Fruit fly (Drosophila melanogaster) whole organism, prepupa: Measurements from ENCODE around the gene CG45486.

Experiments used
- Blimp-1 ChIP-seq: fragments of 200-800 bp; sonication (Bioruptor generic); optimal IDR thresholded peaks from 3 replicates; lab custom pipeline; 2017; ENCODE audit warnings: missing biosample characterization, missing genetic modification characterization, mild to moderate bottlenecking, moderate library complexity, missing genetic modification reagents
- CG10631 ChIP-seq: fragments of 200-800 bp; sonication (Bioruptor generic); optimal IDR thresholded peaks from 2 replicates; lab custom pipeline; 2016; ENCODE audit warnings: missing biosample characterization, missing genetic modification characterization
- CG10669 ChIP-seq: fragments of 200-800 bp; sonication (Bioruptor generic); optimal IDR thresholded peaks from 3 replicates; lab custom pipeline; 2018; ENCODE audit warnings: missing biosample characterization, mild to moderate bottlenecking, missing genetic modification characterization, moderate library complexity
- CG11294 ChIP-seq: fragments of 200-800 bp; sonication (Bioruptor generic); IDR thresholded peaks from 2 replicates; pipeline ENCODE4 v1.3.6; 2022; ENCODE audit warnings: missing biosample characterization, missing genetic modification characterization
- CG11762 ChIP-seq: fragments of 200-800 bp; sonication (Bioruptor generic); optimal IDR thresholded peaks from 3 replicates; lab custom pipeline; 2016; ENCODE audit warnings: missing biosample characterization, missing genetic modification characterization; ENCODE audit not compliant: insufficient read depth
- CG11902 ChIP-seq: fragments of 200-800 bp; sonication (Bioruptor generic); optimal IDR thresholded peaks from 3 replicates; lab custom pipeline; 2016; ENCODE audit warnings: missing biosample characterization, missing genetic modification characterization
- CG15336 ChIP-seq: fragments of 200-800 bp; sonication (Bioruptor generic); IDR thresholded peaks from 2 replicates; pipeline ENCODE4 v1.3.6; 2022; ENCODE audit warnings: missing biosample characterization, missing genetic modification characterization
- CG1621 ChIP-seq: fragments of 200-800 bp; sonication (Bioruptor generic); optimal IDR thresholded peaks from 3 replicates; lab custom pipeline; 2018; ENCODE audit warnings: missing biosample characterization, mild to moderate bottlenecking, missing genetic modification characterization
- CG16779 ChIP-seq: fragments of 200-800 bp; sonication (Bioruptor generic); optimal IDR thresholded peaks from 3 replicates; lab custom pipeline; 2017; ENCODE audit warnings: missing biosample characterization, mild to moderate bottlenecking, missing genetic modification characterization
- CG31627 ChIP-seq: fragments of 200-800 bp; sonication (Bioruptor generic); optimal IDR thresholded peaks from 3 replicates; lab custom pipeline; 2016; ENCODE audit warnings: missing biosample characterization, missing genetic modification characterization
- CG32006 ChIP-seq: fragments of 200-800 bp; sonication (Bioruptor generic); optimal IDR thresholded peaks from 3 replicates; lab custom pipeline; 2017; ENCODE audit warnings: missing biosample characterization, mild to moderate bottlenecking, missing genetic modification characterization
- CG4318 ChIP-seq: fragments of 200-800 bp; sonication (Bioruptor generic); optimal IDR thresholded peaks from 3 replicates; lab custom pipeline; 2017; ENCODE audit warnings: missing biosample characterization, mild to moderate bottlenecking, missing genetic modification characterization
- CG6163 ChIP-seq: fragments of 200-800 bp; sonication (Bioruptor generic); IDR thresholded peaks from 3 replicates; pipeline ENCODE4 v1.3.6; 2022; ENCODE audit warnings: missing biosample characterization, missing genetic modification characterization
- CG6276 ChIP-seq: fragments of 200-800 bp; sonication (Bioruptor generic); optimal IDR thresholded peaks from 2 replicates; lab custom pipeline; 2017; ENCODE audit warnings: missing biosample characterization, mild to moderate bottlenecking, missing genetic modification characterization
- CG6808 ChIP-seq: fragments of 200-800 bp; sonication (Bioruptor generic); optimal IDR thresholded peaks from 3 replicates; lab custom pipeline; 2017; ENCODE audit warnings: missing biosample characterization, missing genetic modification characterization, mild to moderate bottlenecking, moderate library complexity, missing genetic modification reagents
- CG6854 ChIP-seq: fragments of 200-800 bp; sonication (Bioruptor generic); optimal IDR thresholded peaks from 2 replicates; lab custom pipeline; 2017; ENCODE audit warnings: missing biosample characterization, mild to moderate bottlenecking, missing genetic modification characterization
- CG7368 ChIP-seq: fragments of 200-800 bp; sonication (Bioruptor generic); optimal IDR thresholded peaks from 3 replicates; lab custom pipeline; 2016; ENCODE audit warnings: missing biosample characterization, missing genetic modification characterization
- CG8119 ChIP-seq: fragments of 200-800 bp; sonication (Bioruptor generic); IDR thresholded peaks from 3 replicates; pipeline ENCODE4 v1.3.6; 2022; ENCODE audit warnings: missing biosample characterization, missing genetic modification characterization
- Eip75B ChIP-seq: fragments of 200-800 bp; sonication (Bioruptor generic); optimal IDR thresholded peaks from 3 replicates; lab custom pipeline; 2016; ENCODE audit warnings: missing biosample characterization, missing genetic modification characterization
- Eip78C ChIP-seq: fragments of 200-800 bp; sonication (Bioruptor generic); peaks from one replicate; lab custom pipeline; 2016; ENCODE audit warnings: missing biosample characterization, missing genetic modification characterization
- Ets96B ChIP-seq: fragments of 200-800 bp; optimal IDR thresholded peaks from 2 replicates; lab custom pipeline; 2019; ENCODE audit warnings: missing biosample characterization, mild to moderate bottlenecking, missing genetic modification characterization, moderate library complexity
- Gug ChIP-seq: fragments of 200-800 bp; sonication (Bioruptor generic); IDR thresholded peaks from 2 replicates; pipeline ENCODE4 v1.3.6; 2022; ENCODE audit warnings: missing biosample characterization, missing genetic modification characterization
- Hr38 ChIP-seq: sonication (Bioruptor generic); optimal IDR thresholded peaks from 2 replicates; lab custom pipeline; 2016; ENCODE audit warnings: missing biosample characterization, missing genetic modification characterization
- Hr39 ChIP-seq: fragments of 200-800 bp; sonication (Bioruptor generic); optimal IDR thresholded peaks from 2 replicates; lab custom pipeline; 2016; ENCODE audit warnings: missing biosample characterization, missing genetic modification characterization
- Hr4 ChIP-seq: fragments of 200-800 bp; sonication (Bioruptor generic); optimal IDR thresholded peaks from 3 replicates; lab custom pipeline; 2016; ENCODE audit warnings: missing biosample characterization, missing genetic modification characterization
- Lpt ChIP-seq: fragments of 200-800 bp; sonication (Bioruptor generic); optimal IDR thresholded peaks from 3 replicates; lab custom pipeline; 2016; ENCODE audit warnings: missing biosample characterization, missing genetic modification characterization
- Met ChIP-seq: fragments of 200-800 bp; sonication (Bioruptor generic); optimal IDR thresholded peaks from 3 replicates; lab custom pipeline; 2016; ENCODE audit warnings: missing biosample characterization, missing genetic modification characterization
- OdsH ChIP-seq: fragments of 200-800 bp; sonication (Bioruptor generic); optimal IDR thresholded peaks from 3 replicates; lab custom pipeline; 2016; ENCODE audit warnings: missing biosample characterization, missing genetic modification characterization
- Smox ChIP-seq: fragments of 200-800 bp; sonication (Bioruptor generic); optimal IDR thresholded peaks from 3 replicates; lab custom pipeline; 2016; ENCODE audit warnings: missing biosample characterization, missing genetic modification characterization
- Sox102F ChIP-seq: fragments of 200-800 bp; sonication (Bioruptor generic); optimal IDR thresholded peaks from 2 replicates; lab custom pipeline; 2016; ENCODE audit warnings: missing biosample characterization, mild to moderate bottlenecking, missing genetic modification characterization
- Sox14 ChIP-seq: fragments of 200-800 bp; sonication (Bioruptor generic); optimal IDR thresholded peaks from 3 replicates; lab custom pipeline; 2016; ENCODE audit warnings: missing biosample characterization, missing genetic modification characterization
- Sox15 ChIP-seq: fragments of 200-800 bp; sonication (Bioruptor generic); optimal IDR thresholded peaks from 3 replicates; lab custom pipeline; 2016; ENCODE audit warnings: missing biosample characterization, missing genetic modification characterization
- achi ChIP-seq: fragments of 200-800 bp; sonication (Bioruptor generic); optimal IDR thresholded peaks from 3 replicates; lab custom pipeline; 2016; ENCODE audit warnings: missing biosample characterization, missing genetic modification characterization
- acj6 ChIP-seq: fragments of 200-800 bp; sonication (Bioruptor generic); optimal IDR thresholded peaks from 3 replicates; lab custom pipeline; 2016; ENCODE audit warnings: missing biosample characterization, missing genetic modification characterization
- cyc ChIP-seq: fragments of 200-800 bp; sonication (Bioruptor generic); optimal IDR thresholded peaks from 3 replicates; lab custom pipeline; 2016; ENCODE audit warnings: missing biosample characterization, missing genetic modification characterization
- dsx ChIP-seq: fragments of 200-800 bp; optimal IDR thresholded peaks from 3 replicates; lab custom pipeline; 2019; ENCODE audit warnings: missing biosample characterization, mild to moderate bottlenecking, missing genetic modification characterization, moderate library complexity; ENCODE audit not compliant: poor library complexity, severe bottlenecking
- esn ChIP-seq: fragments of 200-800 bp; sonication (Bioruptor generic); optimal IDR thresholded peaks from 2 replicates; lab custom pipeline; 2016; ENCODE audit warnings: missing biosample characterization, mild to moderate bottlenecking, missing genetic modification characterization, moderate library complexity
- fd59A ChIP-seq: fragments of 200-800 bp; sonication (Bioruptor generic); optimal IDR thresholded peaks from 2 replicates; lab custom pipeline; 2017; ENCODE audit warnings: missing biosample characterization, mild to moderate bottlenecking, missing genetic modification characterization, missing genetic modification reagents
- fd85E ChIP-seq: fragments of 200-800 bp; sonication (Bioruptor generic); optimal IDR thresholded peaks from 3 replicates; lab custom pipeline; 2016; ENCODE audit warnings: missing biosample characterization, missing genetic modification characterization
- lz ChIP-seq: fragments of 200-800 bp; sonication (Bioruptor generic); optimal IDR thresholded peaks from 3 replicates; lab custom pipeline; 2016; ENCODE audit warnings: missing biosample characterization, missing genetic modification characterization
- net ChIP-seq: fragments of 200-800 bp; sonication (Bioruptor generic); optimal IDR thresholded peaks from 3 replicates; lab custom pipeline; 2016; ENCODE audit warnings: missing biosample characterization, missing genetic modification characterization
- salr ChIP-seq, 2 experiments: fragments of 200-800 bp; sonication (Bioruptor generic); optimal IDR thresholded peaks; 3 replicates each; lab custom pipeline; 2016 to 2018; ENCODE audit warnings: missing biosample characterization in 2 of 2, missing genetic modification characterization in 2 of 2, mild to moderate bottlenecking in 1 of 2
- spab ChIP-seq: fragments of 200-800 bp; sonication (Bioruptor generic); optimal IDR thresholded peaks from 2 replicates; lab custom pipeline; 2017; ENCODE audit warnings: missing biosample characterization, mild to moderate bottlenecking, missing genetic modification characterization, missing genetic modification reagents
- ss ChIP-seq, 2 experiments: fragments of 200-800 bp; sonication (Bioruptor generic); optimal IDR thresholded peaks; 2 replicates in 1 of 2; 3 replicates in 1 of 2; lab custom pipeline; 2017 to 2018; ENCODE audit warnings: mild to moderate bottlenecking in 2 of 2, missing biosample characterization in 2 of 2, missing genetic modification characterization in 2 of 2, moderate library complexity in 1 of 2
- vri ChIP-seq: fragments of 200-800 bp; sonication (Bioruptor generic); optimal IDR thresholded peaks from 3 replicates; lab custom pipeline; 2016; ENCODE audit warnings: missing biosample characterization, mild to moderate bottlenecking, missing genetic modification characterization

The CG45486 gene

DNA sequence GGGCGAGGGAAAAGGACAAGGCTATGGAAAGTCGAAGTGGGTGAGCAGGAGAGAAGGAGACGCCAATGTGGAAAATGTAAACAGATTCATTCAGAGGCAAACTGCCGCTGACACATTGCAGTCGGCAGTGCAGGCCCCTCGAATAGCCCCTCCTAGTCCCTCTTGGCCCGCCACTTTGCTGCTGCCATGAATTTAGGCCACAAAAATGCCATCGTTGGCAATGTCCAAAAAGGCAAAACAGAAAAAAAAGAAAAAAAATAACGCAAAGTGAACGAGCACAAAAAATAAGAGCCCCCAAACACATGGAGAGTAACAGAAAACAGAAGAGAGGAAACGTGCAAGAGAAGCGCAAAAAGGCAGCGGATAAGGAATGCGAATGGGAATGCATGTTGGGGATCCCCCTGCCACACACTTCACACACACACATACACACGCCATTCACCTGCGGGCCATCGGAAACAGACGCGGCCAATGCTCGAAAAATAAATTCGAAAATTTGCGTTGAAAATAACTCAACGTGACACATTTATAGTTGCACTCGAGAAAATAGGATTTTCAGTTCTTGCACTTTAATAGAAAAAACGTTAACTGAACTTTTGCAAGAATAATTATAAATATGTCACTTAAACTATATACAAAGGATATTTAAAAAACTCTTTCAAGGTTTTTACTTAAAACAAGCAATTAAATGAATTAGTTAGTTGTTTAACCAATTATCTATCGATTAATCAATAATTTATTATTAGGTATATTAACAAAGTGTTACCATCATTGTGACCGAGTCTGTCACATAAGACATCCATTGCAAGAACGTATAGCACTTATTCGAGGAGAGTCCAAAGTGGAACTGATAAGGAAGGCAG lies 31.3 kb downstream of the CG45486 start (continued):
- TF ChIP-seq fd59A (no peak), esn (GFP tag; lab: Kevin White, UChicago) (peak; percentile 67), Ets96B (peak; percentile 59), CG10669 (GFP tag; lab: Kevin White, UChicago) (peak; percentile 53), CG31627 (GFP tag; lab: Kevin White, UChicago) (peak; percentile 12), Sox15 (no peak), CG32006 (GFP tag; lab: Kevin White, UChicago) (peak; percentile 70), CG8119 (GFP tag; lab: Robert Waterston, UW) (peak; percentile 61), Met (GFP tag; lab: Kevin White, UChicago) (peak; percentile 59), dsx (peak; percentile 28), fd85E (GFP tag; lab: Kevin White, UChicago) (no peak), cyc (peak; percentile 43), Hr4 (GFP tag; lab: Kevin White, UChicago) (peak; percentile 43), spab (peak; percentile 9), Eip75B (GFP tag; lab: Kevin White, UChicago) (peak; percentile 62), Sox14 (GFP tag; lab: Kevin White, UChicago) (peak; percentile 29), salr (GFP tag; optimal IDR thresholded peaks at IDR 0.05; lab: Kevin White, UChicago) (peak in 1 of 2 experiments; percentile 43)

- TF ChIP-seq CG31627 (GFP tag; lab: Kevin White, UChicago) (peak; percentile 70), Blimp-1 (peak; percentile 60), salr (GFP tag; optimal IDR thresholded peaks at IDR 0.05; lab: Kevin White, UChicago) (peak; percentile 57 to 87), Smox (GFP tag; lab: Kevin White, UChicago) (peak; percentile 79), fd85E (GFP tag; lab: Kevin White, UChicago) (peak; percentile 5), net (GFP tag; lab: Kevin White, UChicago) (peak; percentile 86), CG6276 (GFP tag; lab: Kevin White, UChicago) (peak; percentile 82), ss (GFP tag; optimal IDR thresholded peaks at IDR 0.05; lab: Kevin White, UChicago) (peak; percentile 83 to 89), CG11762 (GFP tag; lab: Kevin White, UChicago) (peak; percentile 81), esn (GFP tag; lab: Kevin White, UChicago) (peak; percentile 86), Sox15 (peak; percentile 77), Gug (GFP tag; lab: Robert Waterston, UW) (peak; percentile 66), acj6 (GFP tag; lab: Kevin White, UChicago) (peak; percentile 90), CG4318 (GFP tag; lab: Kevin White, UChicago) (peak; percentile 81), CG16779 (tag; lab: Kevin White, UChicago) (peak; percentile 72), CG11294 (peak; percentile 52; the same call in 1 of the 2 replicates), CG7368 (GFP tag; lab: Kevin White, UChicago) (peak; percentile 71), dsx (peak; percentile 71), Sox14 (GFP tag; lab: Kevin White, UChicago) (peak; percentile 83), Lpt (GFP tag; lab: Kevin White, UChicago) (peak; percentile 78), CG10669 (GFP tag; lab: Kevin White, UChicago) (peak; percentile 82), Met (GFP tag; lab: Kevin White, UChicago) (peak; percentile 84), CG1621 (peak; percentile 70), CG11902 (GFP tag; lab: Kevin White, UChicago) (peak; percentile 59), Ets96B (peak; percentile 76), CG6163 (peak; percentile 42; the same call in 2 of the 3 replicates), CG15336 (GFP tag; lab: Robert Waterston, UW) (peak; percentile 69), CG6808 (GFP tag; lab: Kevin White, UChicago) (peak; percentile 86), Sox102F (peak; percentile 80), Eip78C (GFP tag; lab: Kevin White, UChicago) (peak; percentile 97), CG6854 (peak; percentile 60), achi (peak; percentile 86), spab (peak; percentile 80), Hr39 (peak; percentile 70), OdsH (peak; percentile 87), vri (GFP tag; lab: Kevin White, UChicago) (peak; percentile 61), Hr38 (GFP tag; lab: Kevin White, UChicago) (no peak), CG10631 (GFP tag; lab: Kevin White, UChicago) (peak; percentile 85), lz (peak; percentile 81)
Observed at dm6 chrX:19876836-19877468, 33.0 kb downstream of the CG45486 start.
